Fruit fly (Drosophila melanogaster) whole organism, prepupa: ENCODE measurements around the gene ec.

Experiments used
- Blimp-1 ChIP-seq: fragments of 200-800 bp; sonication (Bioruptor generic); optimal IDR thresholded peaks from 3 replicates; lab custom pipeline; 2017; ENCODE audit warnings: missing biosample characterization, missing genetic modification characterization, mild to moderate bottlenecking, moderate library complexity, missing genetic modification reagents
- CG10631 ChIP-seq: fragments of 200-800 bp; sonication (Bioruptor generic); optimal IDR thresholded peaks from 2 replicates; lab custom pipeline; 2016; ENCODE audit warnings: missing biosample characterization, missing genetic modification characterization
- CG10669 ChIP-seq: fragments of 200-800 bp; sonication (Bioruptor generic); optimal IDR thresholded peaks from 3 replicates; lab custom pipeline; 2018; ENCODE audit warnings: missing biosample characterization, mild to moderate bottlenecking, missing genetic modification characterization, moderate library complexity
- CG11762 ChIP-seq: fragments of 200-800 bp; sonication (Bioruptor generic); optimal IDR thresholded peaks from 3 replicates; lab custom pipeline; 2016; ENCODE audit warnings: missing biosample characterization, missing genetic modification characterization; ENCODE audit not compliant: insufficient read depth
- CG11902 ChIP-seq: fragments of 200-800 bp; sonication (Bioruptor generic); optimal IDR thresholded peaks from 3 replicates; lab custom pipeline; 2016; ENCODE audit warnings: missing biosample characterization, missing genetic modification characterization
- CG15336 ChIP-seq: fragments of 200-800 bp; sonication (Bioruptor generic); IDR thresholded peaks from 2 replicates; pipeline ENCODE4 v1.3.6; 2022; ENCODE audit warnings: missing biosample characterization, missing genetic modification characterization
- CG1621 ChIP-seq: fragments of 200-800 bp; sonication (Bioruptor generic); optimal IDR thresholded peaks from 3 replicates; lab custom pipeline; 2018; ENCODE audit warnings: missing biosample characterization, mild to moderate bottlenecking, missing genetic modification characterization
- CG3032 ChIP-seq: fragments of 200-800 bp; optimal IDR thresholded peaks from 2 replicates; lab custom pipeline; 2019; ENCODE audit warnings: missing biosample characterization, mild to moderate bottlenecking, missing genetic modification characterization, moderate library complexity
- CG31627 ChIP-seq: fragments of 200-800 bp; sonication (Bioruptor generic); optimal IDR thresholded peaks from 3 replicates; lab custom pipeline; 2016; ENCODE audit warnings: missing biosample characterization, missing genetic modification characterization
- CG32006 ChIP-seq: fragments of 200-800 bp; sonication (Bioruptor generic); optimal IDR thresholded peaks from 3 replicates; lab custom pipeline; 2017; ENCODE audit warnings: missing biosample characterization, mild to moderate bottlenecking, missing genetic modification characterization
- CG34406 ChIP-seq: fragments of 200-800 bp; sonication (Bioruptor generic); optimal IDR thresholded peaks from 3 replicates; lab custom pipeline; 2016; ENCODE audit warnings: missing biosample characterization, missing genetic modification characterization
- CG4318 ChIP-seq: fragments of 200-800 bp; sonication (Bioruptor generic); optimal IDR thresholded peaks from 3 replicates; lab custom pipeline; 2017; ENCODE audit warnings: missing biosample characterization, mild to moderate bottlenecking, missing genetic modification characterization
- CG6276 ChIP-seq: fragments of 200-800 bp; sonication (Bioruptor generic); optimal IDR thresholded peaks from 2 replicates; lab custom pipeline; 2017; ENCODE audit warnings: missing biosample characterization, mild to moderate bottlenecking, missing genetic modification characterization
- CG6792 ChIP-seq: fragments of 200-800 bp; sonication (Bioruptor generic); optimal IDR thresholded peaks from 3 replicates; lab custom pipeline; 2016; ENCODE audit warnings: missing biosample characterization, missing genetic modification characterization
- CG6808 ChIP-seq: fragments of 200-800 bp; sonication (Bioruptor generic); optimal IDR thresholded peaks from 3 replicates; lab custom pipeline; 2017; ENCODE audit warnings: missing biosample characterization, missing genetic modification characterization, mild to moderate bottlenecking, moderate library complexity, missing genetic modification reagents
- CG6854 ChIP-seq: fragments of 200-800 bp; sonication (Bioruptor generic); optimal IDR thresholded peaks from 2 replicates; lab custom pipeline; 2017; ENCODE audit warnings: missing biosample characterization, mild to moderate bottlenecking, missing genetic modification characterization
- CG7368 ChIP-seq: fragments of 200-800 bp; sonication (Bioruptor generic); optimal IDR thresholded peaks from 3 replicates; lab custom pipeline; 2016; ENCODE audit warnings: missing biosample characterization, missing genetic modification characterization
- CG8119 ChIP-seq: fragments of 200-800 bp; sonication (Bioruptor generic); IDR thresholded peaks from 3 replicates; pipeline ENCODE4 v1.3.6; 2022; ENCODE audit warnings: missing biosample characterization, missing genetic modification characterization
- CG8319 ChIP-seq: fragments of 200-800 bp; sonication (Bioruptor generic); optimal IDR thresholded peaks from 3 replicates; lab custom pipeline; 2016; ENCODE audit warnings: missing biosample characterization, missing genetic modification characterization
- CG8632 ChIP-seq: fragments of 200-800 bp; sonication (Bioruptor generic); optimal IDR thresholded peaks from 3 replicates; lab custom pipeline; 2016; ENCODE audit warnings: missing biosample characterization, missing genetic modification characterization
- CG9139 ChIP-seq: fragments of 200-800 bp; sonication (Bioruptor generic); optimal IDR thresholded peaks from 3 replicates; lab custom pipeline; 2017; ENCODE audit warnings: missing biosample characterization, mild to moderate bottlenecking, missing genetic modification characterization
- Eip75B ChIP-seq: fragments of 200-800 bp; sonication (Bioruptor generic); optimal IDR thresholded peaks from 3 replicates; lab custom pipeline; 2016; ENCODE audit warnings: missing biosample characterization, missing genetic modification characterization
- Eip78C ChIP-seq: fragments of 200-800 bp; sonication (Bioruptor generic); peaks from one replicate; lab custom pipeline; 2016; ENCODE audit warnings: missing biosample characterization, missing genetic modification characterization
- Eip93F ChIP-seq: fragments of 200-800 bp; sonication (Bioruptor generic); optimal IDR thresholded peaks from 2 replicates; lab custom pipeline; 2016; ENCODE audit warnings: missing biosample characterization, mild to moderate bottlenecking, missing genetic modification characterization
- Ets21C ChIP-seq: fragments of 200-800 bp; sonication (Bioruptor generic); optimal IDR thresholded peaks from 3 replicates; lab custom pipeline; 2016; ENCODE audit warnings: missing biosample characterization, missing genetic modification characterization
- Ets96B ChIP-seq: fragments of 200-800 bp; optimal IDR thresholded peaks from 2 replicates; lab custom pipeline; 2019; ENCODE audit warnings: missing biosample characterization, mild to moderate bottlenecking, missing genetic modification characterization, moderate library complexity
- Gug ChIP-seq: fragments of 200-800 bp; sonication (Bioruptor generic); IDR thresholded peaks from 2 replicates; pipeline ENCODE4 v1.3.6; 2022; ENCODE audit warnings: missing biosample characterization, missing genetic modification characterization
- Hr38 ChIP-seq: sonication (Bioruptor generic); optimal IDR thresholded peaks from 2 replicates; lab custom pipeline; 2016; ENCODE audit warnings: missing biosample characterization, missing genetic modification characterization
- Hr39 ChIP-seq: fragments of 200-800 bp; sonication (Bioruptor generic); optimal IDR thresholded peaks from 2 replicates; lab custom pipeline; 2016; ENCODE audit warnings: missing biosample characterization, missing genetic modification characterization
- Hr4 ChIP-seq: fragments of 200-800 bp; sonication (Bioruptor generic); optimal IDR thresholded peaks from 3 replicates; lab custom pipeline; 2016; ENCODE audit warnings: missing biosample characterization, missing genetic modification characterization
- Lpt ChIP-seq: fragments of 200-800 bp; sonication (Bioruptor generic); optimal IDR thresholded peaks from 3 replicates; lab custom pipeline; 2016; ENCODE audit warnings: missing biosample characterization, missing genetic modification characterization
- OdsH ChIP-seq: fragments of 200-800 bp; sonication (Bioruptor generic); optimal IDR thresholded peaks from 3 replicates; lab custom pipeline; 2016; ENCODE audit warnings: missing biosample characterization, missing genetic modification characterization
- Smox ChIP-seq: fragments of 200-800 bp; sonication (Bioruptor generic); optimal IDR thresholded peaks from 3 replicates; lab custom pipeline; 2016; ENCODE audit warnings: missing biosample characterization, missing genetic modification characterization
- Sox14 ChIP-seq: fragments of 200-800 bp; sonication (Bioruptor generic); optimal IDR thresholded peaks from 3 replicates; lab custom pipeline; 2016; ENCODE audit warnings: missing biosample characterization, missing genetic modification characterization
- Sox15 ChIP-seq: fragments of 200-800 bp; sonication (Bioruptor generic); optimal IDR thresholded peaks from 3 replicates; lab custom pipeline; 2016; ENCODE audit warnings: missing biosample characterization, missing genetic modification characterization
- achi ChIP-seq: fragments of 200-800 bp; sonication (Bioruptor generic); optimal IDR thresholded peaks from 3 replicates; lab custom pipeline; 2016; ENCODE audit warnings: missing biosample characterization, missing genetic modification characterization
- acj6 ChIP-seq: fragments of 200-800 bp; sonication (Bioruptor generic); optimal IDR thresholded peaks from 3 replicates; lab custom pipeline; 2016; ENCODE audit warnings: missing biosample characterization, missing genetic modification characterization
- cyc ChIP-seq: fragments of 200-800 bp; sonication (Bioruptor generic); optimal IDR thresholded peaks from 3 replicates; lab custom pipeline; 2016; ENCODE audit warnings: missing biosample characterization, missing genetic modification characterization
- dac ChIP-seq: fragments of 200-800 bp; sonication (Bioruptor generic); optimal IDR thresholded peaks from 2 replicates; lab custom pipeline; 2017; ENCODE audit warnings: missing biosample characterization, mild to moderate bottlenecking, missing genetic modification characterization
- dsx ChIP-seq: fragments of 200-800 bp; optimal IDR thresholded peaks from 3 replicates; lab custom pipeline; 2019; ENCODE audit warnings: missing biosample characterization, mild to moderate bottlenecking, missing genetic modification characterization, moderate library complexity; ENCODE audit not compliant: poor library complexity, severe bottlenecking
- eg ChIP-seq: fragments of 200-800 bp; sonication (Bioruptor generic); IDR thresholded peaks from 3 replicates; pipeline ENCODE4 v1.3.6; 2022; ENCODE audit warnings: missing biosample characterization, missing genetic modification characterization
- esn ChIP-seq: fragments of 200-800 bp; sonication (Bioruptor generic); optimal IDR thresholded peaks from 2 replicates; lab custom pipeline; 2016; ENCODE audit warnings: missing biosample characterization, mild to moderate bottlenecking, missing genetic modification characterization, moderate library complexity
- fd59A ChIP-seq: fragments of 200-800 bp; sonication (Bioruptor generic); optimal IDR thresholded peaks from 2 replicates; lab custom pipeline; 2017; ENCODE audit warnings: missing biosample characterization, mild to moderate bottlenecking, missing genetic modification characterization, missing genetic modification reagents
- fd85E ChIP-seq: fragments of 200-800 bp; sonication (Bioruptor generic); optimal IDR thresholded peaks from 3 replicates; lab custom pipeline; 2016; ENCODE audit warnings: missing biosample characterization, missing genetic modification characterization
- fkh ChIP-seq: fragments of 200-800 bp; sonication (Bioruptor generic); optimal IDR thresholded peaks from 3 replicates; lab custom pipeline; 2017; ENCODE audit warnings: missing biosample characterization, mild to moderate bottlenecking, missing genetic modification characterization, moderate library complexity
- lz ChIP-seq: fragments of 200-800 bp; sonication (Bioruptor generic); optimal IDR thresholded peaks from 3 replicates; lab custom pipeline; 2016; ENCODE audit warnings: missing biosample characterization, missing genetic modification characterization
- net ChIP-seq: fragments of 200-800 bp; sonication (Bioruptor generic); optimal IDR thresholded peaks from 3 replicates; lab custom pipeline; 2016; ENCODE audit warnings: missing biosample characterization, missing genetic modification characterization
- pdm3 ChIP-seq: fragments of 200-800 bp; sonication (Bioruptor generic); optimal IDR thresholded peaks from 3 replicates; lab custom pipeline; 2016; ENCODE audit warnings: missing biosample characterization, missing genetic modification characterization
- ss ChIP-seq, 2 experiments: fragments of 200-800 bp; sonication (Bioruptor generic); optimal IDR thresholded peaks; 2 replicates in 1 of 2; 3 replicates in 1 of 2; lab custom pipeline; 2017 to 2018; ENCODE audit warnings: mild to moderate bottlenecking in 2 of 2, missing biosample characterization in 2 of 2, missing genetic modification characterization in 2 of 2, moderate library complexity in 1 of 2
- svp ChIP-seq: fragments of 200-800 bp; sonication (Bioruptor generic); peaks from one replicate; lab custom pipeline; 2016; ENCODE audit warnings: missing biosample characterization, missing genetic modification characterization
- topi ChIP-seq: fragments of 200-800 bp; sonication (Bioruptor generic); optimal IDR thresholded peaks from 3 replicates; lab custom pipeline; 2016; ENCODE audit warnings: missing biosample characterization, missing genetic modification characterization
- vri ChIP-seq: fragments of 200-800 bp; sonication (Bioruptor generic); optimal IDR thresholded peaks from 3 replicates; lab custom pipeline; 2016; ENCODE audit warnings: missing biosample characterization, mild to moderate bottlenecking, missing genetic modification characterization

ec gene

dm6 chrX:3868456-3869023 is 57.0 kb downstream of the ec start, which contains the start of gene CG2930:
Gene CG2930, plus strand, starts transcription at chrX:3868973.
- TF ChIP-seq CG31627 (GFP tag; lab: Kevin White, UChicago): peak; percentile 97
- peak; percentile 94 for TF ChIP-seq Ets96B (tag; lab: Kevin White, UChicago)
- TF ChIP-seq Sox15: peak; percentile 97
- TF ChIP-seq CG6808 (GFP tag; lab: Kevin White, UChicago): peak; percentile 94
- peak; percentile 97 for TF ChIP-seq Gug
- peak; percentile 96 for TF ChIP-seq CG34406 (GFP tag; lab: Kevin White, UChicago)
- TF ChIP-seq Sox14 (GFP tag; lab: Kevin White, UChicago): peak; percentile 96
- TF ChIP-seq cyc (GFP tag; lab: Kevin White, UChicago): peak; percentile 97
- peak; percentile 93 for TF ChIP-seq Ets21C (GFP tag; lab: Kevin White, UChicago)
- peak; percentile 95 for TF ChIP-seq CG8319
- peak; percentile 95 for TF ChIP-seq achi
- TF ChIP-seq Eip93F (GFP tag; lab: Kevin White, UChicago): peak; percentile 86
- TF ChIP-seq lz: peak; percentile 97
- peak; percentile 94 for TF ChIP-seq Smox (GFP tag; lab: Kevin White, UChicago)
- peak; percentile 97 for TF ChIP-seq topi (GFP tag; lab: Kevin White, UChicago)
- peak; percentile 89 for TF ChIP-seq CG6854
- TF ChIP-seq CG32006 (GFP tag; lab: Kevin White, UChicago): peak; percentile 96
- peak; percentile 89 for TF ChIP-seq CG6276
- TF ChIP-seq Lpt (GFP tag; lab: Kevin White, UChicago): peak; percentile 92
- peak; percentile 96 for TF ChIP-seq net
- no peak for TF ChIP-seq Hr38
- TF ChIP-seq CG1621 (tag; lab: Kevin White, UChicago): peak; percentile 97
- TF ChIP-seq CG10669 (GFP tag; lab: Kevin White, UChicago): peak; percentile 98
- peak; percentile 97 for TF ChIP-seq OdsH (GFP tag; lab: Kevin White, UChicago)
- TF ChIP-seq CG7368 (GFP tag; lab: Kevin White, UChicago): peak; percentile 98
- TF ChIP-seq svp (GFP tag; lab: Kevin White, UChicago): peak; percentile 96
- TF ChIP-seq Eip78C: peak; percentile 99
- TF ChIP-seq CG8632 (GFP tag; lab: Kevin White, UChicago): peak; percentile 96
- peak; percentile 98 for TF ChIP-seq eg (GFP tag; lab: Robert Waterston, UW)
- TF ChIP-seq CG4318: peak; percentile 90
- peak; percentile 92 for TF ChIP-seq CG9139 (GFP tag; lab: Kevin White, UChicago)
- peak; percentile 85 for TF ChIP-seq vri (GFP tag; lab: Kevin White, UChicago)
- peak; percentile 92 for TF ChIP-seq CG11762 (GFP tag; lab: Kevin White, UChicago)
- TF ChIP-seq Blimp-1 (GFP tag; lab: Kevin White, UChicago): peak; percentile 80
- peak; percentile 95 for TF ChIP-seq esn (GFP tag; lab: Kevin White, UChicago)
- peak; percentile 91 for TF ChIP-seq Hr4 (GFP tag; lab: Kevin White, UChicago)
- TF ChIP-seq dsx (GFP tag; lab: Kevin White, UChicago): peak; percentile 93
- peak; percentile 94 for TF ChIP-seq CG15336 (GFP tag; lab: Robert Waterston, UW)
- TF ChIP-seq fd85E (GFP tag; lab: Kevin White, UChicago): peak; percentile 90
- peak; percentile 95 for TF ChIP-seq Eip75B (GFP tag; lab: Kevin White, UChicago)
- TF ChIP-seq CG3032 (tag; lab: Kevin White, UChicago): peak; percentile 95
- TF ChIP-seq CG11902 (GFP tag; lab: Kevin White, UChicago): peak; percentile 97
- TF ChIP-seq CG6792 (GFP tag; lab: Kevin White, UChicago): peak; percentile 98
- TF ChIP-seq fd59A (GFP tag; lab: Kevin White, UChicago): peak; percentile 97
- peak; percentile 97 for TF ChIP-seq pdm3
- peak; percentile 96 for TF ChIP-seq Hr39 (GFP tag; lab: Kevin White, UChicago)
- peak; percentile 96 for TF ChIP-seq CG10631 (GFP tag; lab: Kevin White, UChicago)
- TF ChIP-seq acj6 (GFP tag; lab: Kevin White, UChicago): peak; percentile 97
- TF ChIP-seq CG8119 (GFP tag; lab: Robert Waterston, UW): peak; percentile 93
- TF ChIP-seq dac: peak; percentile 89
- no peak for TF ChIP-seq fkh (GFP tag; lab: Kevin White, UChicago)
- TF ChIP-seq ss (GFP tag; optimal IDR thresholded peaks at IDR 0.05; lab: Kevin White, UChicago): peak; percentile 95 to 97
